Worm (Caenorhabditis elegans) whole organism, L4 larva: ENCODE data around the gene Y47D3A.31.

Experiments
- F10B5.3 ChIP-seq: sonication (generic microtip); optimal IDR thresholded peaks from 2 replicates; lab custom pipeline; 2016; ENCODE audit warnings: mild to moderate bottlenecking, missing genetic modification characterization, missing compliant biosample characterization
- F26F4.8 ChIP-seq: fragments of 200-800 bp; sonication (Bioruptor generic); conservative IDR thresholded peaks from 2 replicates; pipeline ENCODE4 v1.3.6; 2022; ENCODE audit warnings: missing genetic modification characterization, missing compliant biosample characterization
- F37D6.2 ChIP-seq: sonication (generic microtip); optimal IDR thresholded peaks from 2 replicates; lab custom pipeline; 2016; ENCODE audit warnings: mild to moderate bottlenecking, missing genetic modification characterization, missing compliant biosample characterization
- R02D3.7 ChIP-seq: fragments of 150-350 bp; sonication (generic microtip); optimal IDR thresholded peaks from 3 replicates; lab custom pipeline; 2014; ENCODE audit warnings: missing biosample characterization, missing genetic modification characterization
- T26A8.4 ChIP-seq: fragments of 200-800 bp; sonication (Bioruptor generic); IDR thresholded peaks from 2 replicates; pipeline ENCODE4 v1.3.6; 2022; ENCODE audit warnings: missing genetic modification characterization, missing compliant biosample characterization
- Y75B8A.6 ChIP-seq: fragments of 200-800 bp; sonication (Bioruptor generic); IDR thresholded peaks from 2 replicates; pipeline ENCODE4 v1.3.6; 2022; ENCODE audit warnings: missing genetic modification reagents, missing genetic modification characterization, missing compliant biosample characterization
- ZK337.2 ChIP-seq: fragments of 200-800 bp; sonication (Bioruptor generic); IDR thresholded peaks from 2 replicates; pipeline ENCODE4 v1.3.6; 2022; ENCODE audit warnings: missing genetic modification reagents, missing genetic modification characterization, missing compliant biosample characterization
- ZK546.5 ChIP-seq, 2 experiments: sonication (generic microtip); optimal IDR thresholded peaks; 2 replicates each; lab custom pipeline; 2017; ENCODE audit warnings: missing biosample characterization in 2 of 2, missing genetic modification characterization in 2 of 2
- ama-1 ChIP-seq: fragments of 150-350 bp; optimal IDR thresholded peaks from 2 replicates; lab custom pipeline; 2014; ENCODE audit warnings: inconsistent platforms, mixed read lengths
- arid-1 ChIP-seq: fragments of 200-800 bp; sonication (Bioruptor generic); conservative IDR thresholded peaks from 2 replicates; pipeline ENCODE4 v1.3.6; 2022; ENCODE audit warnings: missing genetic modification reagents, missing genetic modification characterization, missing compliant biosample characterization
- attf-4 ChIP-seq: sonication (generic microtip); optimal IDR thresholded peaks from 3 replicates; lab custom pipeline; 2017; ENCODE audit warnings: missing biosample characterization, missing genetic modification characterization
- ceh-32 ChIP-seq: sonication (generic microtip); optimal IDR thresholded peaks from 2 replicates; lab custom pipeline; 2016; ENCODE audit warnings: mild to moderate bottlenecking, missing genetic modification characterization, missing compliant biosample characterization; ENCODE audit not compliant: poor library complexity
- ces-1 ChIP-seq: fragments of 150-350 bp; sonication (generic microtip); optimal IDR thresholded peaks from 4 replicates; lab custom pipeline; 2014; ENCODE audit warnings: missing biosample characterization, missing genetic modification reagents, missing genetic modification characterization
- daf-16 ChIP-seq, 3 experiments: sonication (generic microtip); optimal IDR thresholded peaks; 2 replicates each; lab custom pipeline; 2016 to 2017; ENCODE audit warnings: missing genetic modification characterization in 3 of 3, missing genetic modification reagents in 3 of 3, mild to moderate bottlenecking in 2 of 3, missing compliant biosample characterization in 2 of 3, missing biosample characterization in 1 of 3, moderate library complexity in 1 of 3
- dmd-6 ChIP-seq: fragments of 200-800 bp; sonication (Bioruptor generic); IDR thresholded peaks from 2 replicates; pipeline ENCODE4 v1.3.6; 2022; ENCODE audit warnings: missing genetic modification reagents, missing genetic modification characterization, missing compliant biosample characterization
- dpl-1 ChIP-seq: fragments of 150-350 bp; optimal IDR thresholded peaks from 2 replicates; lab custom pipeline; 2014; ENCODE audit warnings: missing biosample characterization, missing genetic modification reagents, missing genetic modification characterization
- duxl-1 ChIP-seq: sonication (generic microtip); optimal IDR thresholded peaks from 2 replicates; lab custom pipeline; 2016; ENCODE audit warnings: mild to moderate bottlenecking, missing genetic modification characterization, moderate library complexity, missing compliant biosample characterization; ENCODE audit not compliant: poor library complexity
- dve-1 ChIP-seq: sonication (generic microtip); optimal IDR thresholded peaks from 2 replicates; lab custom pipeline; 2017; ENCODE audit warnings: antibody characterized with exemption, mild to moderate bottlenecking, missing genetic modification characterization, missing compliant biosample characterization; ENCODE audit not compliant: insufficient read depth
- hif-1 ChIP-seq, 2 experiments: sonication (generic microtip); optimal IDR thresholded peaks; 2 replicates each; lab custom pipeline; 2016 to 2017; ENCODE audit warnings: missing compliant biosample characterization in 2 of 2, missing genetic modification characterization in 2 of 2, missing genetic modification reagents in 2 of 2, missing genotype in 2 of 2, mild to moderate bottlenecking in 1 of 2
- hlh-11 ChIP-seq: fragments of 200-800 bp; sonication (Bioruptor generic); optimal IDR thresholded peaks from 2 replicates; lab custom pipeline; 2018; ENCODE audit warnings: mild to moderate bottlenecking, missing genetic modification characterization, missing compliant biosample characterization
- lim-7 ChIP-seq: fragments of 200-800 bp; sonication (Bioruptor generic); IDR thresholded peaks from 2 replicates; pipeline ENCODE4 v1.3.6; 2022; ENCODE audit warnings: missing genetic modification characterization, missing compliant biosample characterization
- lin-1 ChIP-seq: fragments of 200-800 bp; sonication (Bioruptor generic); IDR thresholded peaks from 2 replicates; pipeline ENCODE4 v1.3.6; 2022; ENCODE audit warnings: missing genetic modification reagents, missing genetic modification characterization, missing compliant biosample characterization
- lin-13 ChIP-seq: fragments of 150-350 bp; optimal IDR thresholded peaks from 2 replicates; lab custom pipeline; 2014; ENCODE audit warnings: missing biosample characterization, missing genetic modification reagents, missing genetic modification characterization
- lin-38 ChIP-seq: fragments of 200-800 bp; sonication (Bioruptor generic); IDR thresholded peaks from 2 replicates; pipeline ENCODE4 v1.3.6; 2022; ENCODE audit warnings: missing genetic modification reagents, missing genetic modification characterization, missing compliant biosample characterization
- madf-5 ChIP-seq, 2 experiments: fragments of 200-800 bp; sonication (Bioruptor generic); IDR thresholded peaks; 2 replicates each; pipeline ENCODE4 v1.3.6; 2022; ENCODE audit warnings: missing compliant biosample characterization in 2 of 2, missing genetic modification characterization in 2 of 2
- mdt-29 ChIP-seq: fragments of 200-800 bp; sonication (Bioruptor generic); IDR thresholded peaks from 2 replicates; pipeline ENCODE4 v1.3.6; 2022; ENCODE audit warnings: missing genetic modification reagents, missing genetic modification characterization, missing compliant biosample characterization
- mep-1 ChIP-seq: fragments of 150-350 bp; sonication (generic microtip); optimal IDR thresholded peaks from 3 replicates; lab custom pipeline; 2014; ENCODE audit warnings: missing biosample characterization, missing genetic modification characterization
- nhr-10 ChIP-seq: fragments of 150-350 bp; optimal IDR thresholded peaks from 2 replicates; lab custom pipeline; 2014; ENCODE audit warnings: missing biosample characterization, missing genetic modification characterization
- nhr-28 ChIP-seq: fragments of 150-350 bp; optimal IDR thresholded peaks from 2 replicates; lab custom pipeline; 2014; ENCODE audit warnings: missing biosample characterization, missing genetic modification characterization
- nhr-76 ChIP-seq: fragments of 150-350 bp; optimal IDR thresholded peaks from 2 replicates; lab custom pipeline; 2014; ENCODE audit warnings: missing biosample characterization, missing genetic modification characterization
- pha-4 ChIP-seq, 2 experiments: fragments of 150-350 bp in 1 of 2; fragments of 200-800 bp in 1 of 2; sonication (Bioruptor generic) in 1 of 2; IDR thresholded peaks in 1 of 2; optimal IDR thresholded peaks in 1 of 2; 2 replicates each; pipeline versions ENCODE4 v1.3.6 to Lab custom; 2014 to 2022; ENCODE audit warnings: missing genetic modification characterization in 2 of 2, missing genetic modification reagents in 2 of 2, missing biosample characterization in 1 of 2, missing compliant biosample characterization in 1 of 2
- php-3 ChIP-seq: fragments of 200-800 bp; sonication (Bioruptor generic); IDR thresholded peaks from 2 replicates; pipeline ENCODE4 v1.3.6; 2022; ENCODE audit warnings: missing genetic modification reagents, missing genetic modification characterization, missing compliant biosample characterization
- pqm-1 ChIP-seq: sonication (generic microtip); optimal IDR thresholded peaks from 2 replicates; lab custom pipeline; 2017; ENCODE audit warnings: missing biosample characterization, missing genetic modification characterization
- rbr-2 ChIP-seq: sonication (generic microtip); optimal IDR thresholded peaks from 2 replicates; lab custom pipeline; 2016; ENCODE audit warnings: missing genotype, missing genetic modification characterization, missing compliant biosample characterization
- saeg-2 ChIP-seq: fragments of 200-800 bp; sonication (Bioruptor generic); IDR thresholded peaks from 2 replicates; pipeline ENCODE4 v1.3.6; 2022; ENCODE audit warnings: missing genetic modification reagents, missing genetic modification characterization, missing compliant biosample characterization
- set-16 ChIP-seq: fragments of 200-800 bp; sonication (Bioruptor generic); IDR thresholded peaks from 2 replicates; pipeline ENCODE4 v1.3.6; 2022; ENCODE audit warnings: missing genetic modification reagents, missing genetic modification characterization, missing compliant biosample characterization
- snpc-1.2 ChIP-seq: fragments of 200-800 bp; sonication (Bioruptor generic); IDR thresholded peaks from 2 replicates; pipeline ENCODE4 v1.3.6; 2022; ENCODE audit warnings: missing genetic modification reagents, missing genetic modification characterization, missing compliant biosample characterization
- tag-97 ChIP-seq: fragments of 200-800 bp; sonication (Bioruptor generic); IDR thresholded peaks from 2 replicates; pipeline ENCODE4 v1.3.6; 2022; ENCODE audit warnings: missing genetic modification characterization, missing compliant biosample characterization
- tra-1 ChIP-seq: fragments of 200-800 bp; sonication (Bioruptor generic); IDR thresholded peaks from 2 replicates; pipeline ENCODE4 v1.3.6; 2022; ENCODE audit warnings: missing genetic modification reagents, missing genetic modification characterization, missing compliant biosample characterization
- unc-130 ChIP-seq: sonication (generic microtip); optimal IDR thresholded peaks from 2 replicates; lab custom pipeline; 2016; ENCODE audit warnings: missing genetic modification reagents, missing genetic modification characterization, missing compliant biosample characterization
- unc-62 ChIP-seq, 3 experiments: fragments of 150-350 bp in 1 of 3; sonication (generic microtip); optimal IDR thresholded peaks in 2 of 3; peaks in 1 of 3; 1 replicate in 1 of 3; 2 replicates in 2 of 3; lab custom pipeline; 2014 to 2017; ENCODE audit warnings: missing biosample characterization in 3 of 3, missing genetic modification characterization in 3 of 3, missing genetic modification reagents in 3 of 3, missing genotype in 1 of 3
- zfp-2 ChIP-seq: sonication (generic microtip); optimal IDR thresholded peaks from 2 replicates; lab custom pipeline; 2016; ENCODE audit warnings: mild to moderate bottlenecking, missing genetic modification characterization, missing compliant biosample characterization
- zfp-3 ChIP-seq: fragments of 200-800 bp; sonication (Bioruptor generic); conservative IDR thresholded peaks from 2 replicates; pipeline ENCODE4 v1.3.6; 2022; ENCODE audit warnings: missing genetic modification reagents, missing genetic modification characterization, missing compliant biosample characterization

The Y47D3A.31 gene

ce11 chrIII:11193251-11193650 lies 36.3 kb upstream of the Y47D3A.31 start (continued):
- TF ChIP-seq nhr-76 (tag; lab: Kevin White, UChicago) (no peak), F26F4.8 (GFP tag; lab: Robert Waterston, UW) (no peak), pha-4 (GFP tag; IDR thresholded peaks at IDR 0.05; lab: Robert Waterston, UW) (0 out of 2 replicates have a peak, but pooled peaks have one; percentile 7), pha-4 (tag; optimal IDR thresholded peaks at IDR 0.05; lab: Kevin White, UChicago) (no peak), rbr-2 (tag; lab: Kevin White, UChicago) (no peak), unc-130 (GFP tag; lab: Kevin White, UChicago) (no peak), madf-5 (GFP tag; IDR thresholded peaks at IDR 0.05; lab: Robert Waterston, UW) (no peak), T26A8.4 (GFP tag; lab: Robert Waterston, UW) (no peak), zfp-2 (tag; lab: Kevin White, UChicago) (no peak), Y75B8A.6 (GFP tag; lab: Robert Waterston, UW) (no peak), lim-7 (no peak), F37D6.2 (tag; lab: Kevin White, UChicago) (no peak), snpc-1.2 (GFP tag; lab: Robert Waterston, UW) (no peak), ZK546.5 (tag; optimal IDR thresholded peaks at IDR 0.05; lab: Kevin White, UChicago) (no peak), duxl-1 (tag; lab: Kevin White, UChicago) (no peak), dve-1 (tag; lab: Kevin White, UChicago) (peak; percentile 55), lin-13 (GFP tag; lab: Kevin White, UChicago) (no peak), ZK337.2 (no peak), mdt-29 (GFP tag; lab: Robert Waterston, UW) (no peak), dpl-1 (GFP tag; lab: Kevin White, UChicago) (no peak), ama-1 (lab: Kevin White, UChicago) (no peak), ces-1 (no peak), tag-97 (GFP tag; lab: Robert Waterston, UW) (no peak), php-3 (GFP tag; lab: Robert Waterston, UW) (no peak), saeg-2 (GFP tag; lab: Robert Waterston, UW) (no peak), zfp-3 (no peak), unc-62 (GFP tag; optimal IDR thresholded peaks at IDR 0.05 in 1 of 2; lab: Kevin White, UChicago) (no peak), unc-62 (tag; optimal IDR thresholded peaks at IDR 0.05; lab: Kevin White, UChicago) (no peak), lin-38 (GFP tag; lab: Robert Waterston, UW) (no peak), pqm-1 (tag; lab: Kevin White, UChicago) (peak; percentile 29), arid-1 (GFP tag; lab: Robert Waterston, UW) (no peak), hif-1 (tag; optimal IDR thresholded peaks at IDR 0.05; lab: Kevin White, UChicago) (no peak), mep-1 (tag; lab: Kevin White, UChicago) (no peak), F10B5.3 (tag; lab: Kevin White, UChicago) (no peak), ceh-32 (tag; lab: Kevin White, UChicago) (no peak), nhr-10 (tag; lab: Kevin White, UChicago) (no peak), hlh-11 (peak; percentile 31)

- TF ChIP-seq set-16 (0 out of 2 replicates have a peak, but pooled peaks have one; percentile 12), lin-1 (GFP tag; lab: Robert Waterston, UW) (peak; percentile 21; the same call in 1 of the 2 replicates), tra-1 (GFP tag; lab: Robert Waterston, UW) (peak; percentile 56; the same call in 1 of the 2 replicates), pqm-1 (tag; lab: Kevin White, UChicago) (peak; percentile 48), R02D3.7 (tag; lab: Kevin White, UChicago) (no peak), unc-62 (GFP tag; optimal IDR thresholded peaks at IDR 0.05 in 1 of 2; lab: Kevin White, UChicago) (peak in 1 of 2 experiments; percentile 25), unc-62 (tag; optimal IDR thresholded peaks at IDR 0.05; lab: Kevin White, UChicago) (no peak), nhr-28 (peak; percentile 16), attf-4 (tag; lab: Kevin White, UChicago) (no peak), dmd-6 (GFP tag; lab: Robert Waterston, UW) (peak; percentile 31; the same call in 1 of the 2 replicates), daf-16 (GFP tag; optimal IDR thresholded peaks at IDR 0.05; lab: Kevin White, UChicago) (no peak), daf-16 (tag; optimal IDR thresholded peaks at IDR 0.05; lab: Kevin White, UChicago) (peak; percentile 7)
Observed at ce11 chrIII:11188132-11188531, 31.1 kb upstream of the Y47D3A.31 start.
